Worm (Caenorhabditis elegans): Measurements from ENCODE around the gene K02E10.7.

K02E10.7 gene

DNA sequence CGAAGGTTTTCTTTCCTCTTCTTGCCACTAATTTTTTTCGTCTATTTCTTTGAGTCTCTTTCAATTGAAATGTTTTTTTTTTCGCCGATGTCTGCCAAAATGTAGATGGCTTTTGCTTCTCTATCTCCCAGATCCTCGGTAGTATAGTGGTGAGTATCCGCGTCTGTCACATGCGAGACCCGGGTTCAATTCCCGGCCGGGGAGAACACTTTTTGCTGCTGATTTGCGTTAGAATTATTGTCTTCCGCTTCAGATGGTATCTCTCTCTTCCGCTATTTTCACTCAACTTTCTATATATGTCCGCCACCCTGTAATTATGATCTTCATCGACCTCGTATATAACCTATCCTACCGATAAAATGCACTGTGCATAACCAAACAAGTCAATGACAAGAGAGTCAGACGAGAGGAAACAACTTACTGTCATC lies 45.1 kb upstream of the K02E10.7 start (continued):
- TF ChIP-seq mel-28 (tag; optimal IDR thresholded peaks at IDR 0.05; ENCODE audit: borderline replicate concordance) (no peak), madf-6 (GFP tag; IDR thresholded peaks at IDR 0.05) (peak; percentile 46), ZK185.1 (tag; optimal IDR thresholded peaks at IDR 0.05; ENCODE audit: poor library complexity, severe bottlenecking) (peak; percentile 92), lir-1 (GFP tag; conservative IDR thresholded peaks at IDR 0.05) (peak; percentile 54; the same call in 1 of the 2 replicates), rpc-1 (optimal IDR thresholded peaks at IDR 0.05) (peak; percentile 93), rpc-1 (tag; optimal IDR thresholded peaks at IDR 0.05) (peak; percentile 93), athp-1 (tag; optimal IDR thresholded peaks at IDR 0.05) (peak; percentile 50), ztf-26 (tag; optimal IDR thresholded peaks at IDR 0.05) (peak; percentile 34), zim-3 (tag; optimal IDR thresholded peaks at IDR 0.05) (no peak), cebp-2 (GFP tag; IDR thresholded peaks at IDR 0.05) (peak; percentile 76; the same call in 1 of the 2 replicates), B0019.2 (GFP tag; conservative IDR thresholded peaks at IDR 0.05) (no peak), ztf-18 (tag; optimal IDR thresholded peaks at IDR 0.05) (peak; percentile 79), madf-3 (GFP tag; IDR thresholded peaks at IDR 0.05) (peak; percentile 85), aptf-2 (GFP tag; conservative IDR thresholded peaks at IDR 0.05) (no peak), sptf-2 (GFP tag; optimal IDR thresholded peaks at IDR 0.05) (no peak), zfh-2 (GFP tag; conservative IDR thresholded peaks at IDR 0.05) (peak; percentile 49; the same call in 1 of the 2 replicates), B0035.1 (tag; optimal IDR thresholded peaks at IDR 0.05) (peak; percentile 76), hmg-1.2 (GFP tag; IDR thresholded peaks at IDR 0.05) (peak; percentile 84), F22D6.2 (tag; optimal IDR thresholded peaks at IDR 0.05) (peak; percentile 41), egl-18 (GFP tag; IDR thresholded peaks at IDR 0.05) (no peak), atf-7 (tag; optimal IDR thresholded peaks at IDR 0.05) (peak; percentile 70), snpc-4 (GFP tag; optimal IDR thresholded peaks at IDR 0.05) (peak; percentile 44), snpc-4 (tag; optimal IDR thresholded peaks at IDR 0.05) (peak; percentile 56 to 82 (median 69)), akir-1 (GFP tag; optimal IDR thresholded peaks at IDR 0.05) (no peak), mes-4 (tag; optimal IDR thresholded peaks at IDR 0.05) (peak; percentile 30), ceh-79 (tag; optimal IDR thresholded peaks at IDR 0.05) (no peak), snpc-1.3 (tag; optimal IDR thresholded peaks at IDR 0.05; ENCODE audit: insufficient read depth) (peak; percentile 93), aptf-3 (GFP tag; IDR thresholded peaks at IDR 0.05) (peak; percentile 74; the same call in 1 of the 2 replicates), F33H1.4 (GFP tag; IDR thresholded peaks at IDR 0.05) (no peak), tbx-9 (tag; optimal IDR thresholded peaks at IDR 0.05; ENCODE audit: borderline replicate concordance) (no peak), nhr-80 (tag; optimal IDR thresholded peaks at IDR 0.05) (peak; percentile 45), Y53G8AR.9 (GFP tag; conservative IDR thresholded peaks at IDR 0.05) (no peak), D2030.7 (GFP tag; IDR thresholded peaks at IDR 0.05) (peak; percentile 58; the same call in 1 of the 2 replicates), nhr-90 (tag; optimal IDR thresholded peaks at IDR 0.05) (peak; percentile 90), fkh-3 (tag; optimal IDR thresholded peaks at IDR 0.05) (peak; percentile 25), gei-17 (GFP tag; optimal IDR thresholded peaks at IDR 0.05) (no peak), repo-1 (tag; optimal IDR thresholded peaks at IDR 0.05) (peak; percentile 43), egl-44 (GFP tag; IDR thresholded peaks at IDR 0.05) (peak; percentile 74; the same call in 1 of the 2 replicates), F39B2.1 (GFP tag; IDR thresholded peaks at IDR 0.05) (no peak), ztf-22 (GFP tag; optimal IDR thresholded peaks at IDR 0.05) (no peak), hlh-12 (tag; optimal IDR thresholded peaks at IDR 0.05) (peak; percentile 70), lin-35 (GFP tag; optimal IDR thresholded peaks at IDR 0.05) (peak in 1 of 3 experiments; percentile 58), unc-62 (GFP tag; optimal IDR thresholded peaks at IDR 0.05) (peak; percentile 13), attf-6 (GFP tag; IDR thresholded peaks at IDR 0.05) (no peak), ztf-25 (GFP tag; IDR thresholded peaks at IDR 0.05) (peak; percentile 77; the same call in 1 of the 2 replicates), rcor-1 (GFP tag; IDR thresholded peaks at IDR 0.05) (peak; percentile 61), nhr-120 (GFP tag; IDR thresholded peaks at IDR 0.05) (0 out of 2 replicates have a peak, but pooled peaks have one; percentile 52), K12H6.12 (tag; optimal IDR thresholded peaks at IDR 0.05) (peak; percentile 66), hlh-26 (GFP tag; conservative IDR thresholded peaks at IDR 0.05) (no peak)
